Worm (Caenorhabditis elegans) whole organism, early embryonic: Measurements from ENCODE around the gene T11F9.14.

Source experiments
- B0310.2 ChIP-seq: sonication (generic microtip); optimal IDR thresholded peaks from 2 replicates; lab custom pipeline; 2016; ENCODE audit warnings: mild to moderate bottlenecking, missing genetic modification characterization, missing compliant biosample characterization
- F13C5.2 ChIP-seq: sonication (generic microtip); optimal IDR thresholded peaks from 2 replicates; lab custom pipeline; 2017; ENCODE audit warnings: mild to moderate bottlenecking, missing genetic modification characterization, inconsistent platforms, missing compliant biosample characterization
- aly-1 ChIP-seq: sonication (generic microtip); optimal IDR thresholded peaks from 2 replicates; lab custom pipeline; 2016; ENCODE audit warnings: missing genetic modification characterization, missing compliant biosample characterization
- ama-1 ChIP-seq: fragments of 150-350 bp; optimal IDR thresholded peaks from 2 replicates; lab custom pipeline; 2014
- ceh-13 ChIP-seq: fragments of 200-800 bp; sonication (Bioruptor generic); optimal IDR thresholded peaks from 2 replicates; lab custom pipeline; 2018; ENCODE audit warnings: mild to moderate bottlenecking, missing genetic modification characterization, missing compliant biosample characterization
- ceh-36 ChIP-seq: sonication (generic microtip); optimal IDR thresholded peaks from 2 replicates; lab custom pipeline; 2016; ENCODE audit warnings: missing genetic modification characterization, inconsistent platforms, missing compliant biosample characterization
- ets-7 ChIP-seq: sonication (generic microtip); optimal IDR thresholded peaks from 2 replicates; lab custom pipeline; 2016; ENCODE audit warnings: missing genotype, missing genetic modification characterization, missing compliant biosample characterization
- flt-1 ChIP-seq: fragments of 200-800 bp; sonication (Bioruptor generic); IDR thresholded peaks from 2 replicates; pipeline ENCODE4 v1.3.6; 2022; ENCODE audit warnings: missing genetic modification characterization, missing compliant biosample characterization
- hmbx-1 ChIP-seq: sonication (generic microtip); optimal IDR thresholded peaks from 2 replicates; lab custom pipeline; 2016; ENCODE audit warnings: mild to moderate bottlenecking, missing genetic modification characterization, missing compliant biosample characterization
- hmg-4 ChIP-seq: fragments of 200-800 bp; sonication (Bioruptor generic); optimal IDR thresholded peaks from 2 replicates; lab custom pipeline; 2018; ENCODE audit warnings: mild to moderate bottlenecking, missing genetic modification characterization, missing compliant biosample characterization
- hnd-1 ChIP-seq: sonication (generic microtip); optimal IDR thresholded peaks from 2 replicates; lab custom pipeline; 2016; ENCODE audit warnings: missing genetic modification characterization, missing compliant biosample characterization
- pes-1 ChIP-seq: fragments of 200-800 bp; sonication (Bioruptor generic); IDR thresholded peaks from 2 replicates; pipeline ENCODE4 v1.3.6; 2022; ENCODE audit warnings: missing genetic modification reagents, missing genetic modification characterization, missing compliant biosample characterization
- scrt-1 ChIP-seq: fragments of 200-800 bp; sonication (Bioruptor generic); IDR thresholded peaks from 2 replicates; pipeline ENCODE4 v1.3.6; 2022; ENCODE audit warnings: missing genetic modification characterization, missing compliant biosample characterization
- sea-1 ChIP-seq: fragments of 200-800 bp; sonication (Bioruptor generic); conservative IDR thresholded peaks from 2 replicates; pipeline ENCODE4 v1.3.6; 2022; ENCODE audit warnings: missing genetic modification characterization, missing compliant biosample characterization
- tbx-11 ChIP-seq: fragments of 200-800 bp; sonication (Bioruptor generic); IDR thresholded peaks from 2 replicates; pipeline ENCODE4 v1.3.6; 2022; ENCODE audit warnings: missing genetic modification characterization, missing compliant biosample characterization
- tbx-37 ChIP-seq: fragments of 200-800 bp; sonication (Bioruptor generic); conservative IDR thresholded peaks from 2 replicates; pipeline ENCODE4 v1.3.6; 2022; ENCODE audit warnings: missing genetic modification reagents, missing genetic modification characterization, missing compliant biosample characterization
- tra-4 ChIP-seq: sonication (generic microtip); optimal IDR thresholded peaks from 2 replicates; lab custom pipeline; 2017; ENCODE audit warnings: missing genetic modification characterization, missing compliant biosample characterization

Gene T11F9.14

DNA sequence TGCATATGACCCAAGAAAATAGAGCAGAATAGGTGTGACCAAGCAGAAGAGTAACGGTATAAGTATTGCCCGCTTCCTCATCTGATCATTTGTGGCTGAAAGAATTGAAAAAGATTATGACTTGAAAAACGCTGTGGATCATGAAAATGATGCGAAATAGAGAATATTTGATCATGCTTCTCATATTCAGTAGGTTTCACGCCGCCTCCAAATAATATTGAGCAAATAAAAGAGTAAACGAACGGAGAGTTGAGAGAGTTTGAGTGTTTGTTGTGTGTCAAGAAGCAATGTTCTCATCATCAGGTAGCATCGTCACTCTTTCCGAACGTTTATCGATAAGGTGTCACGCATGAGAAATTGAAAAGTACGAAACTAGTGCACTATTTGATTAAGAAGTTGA lies 15.6 kb upstream of the T11F9.14 start, which contains the start of gene htrl-1:
TSS of gene htrl-1 (minus strand) at position 101 of the 400 bp plus-strand sequence.
- TF ChIP-seq scrt-1 (GFP tag; lab: Robert Waterston, UW) (no peak), B0310.2 (tag; lab: Kevin White, UChicago) (no peak), aly-1 (tag; lab: Kevin White, UChicago) (no peak), pes-1 (GFP tag; lab: Robert Waterston, UW) (no peak), tbx-37 (GFP tag; lab: Robert Waterston, UW) (no peak), tra-4 (tag; lab: Kevin White, UChicago) (no peak), flt-1 (GFP tag; lab: Robert Waterston, UW) (no peak), ama-1 (no peak), ets-7 (tag; lab: Kevin White, UChicago) (no peak), tbx-11 (GFP tag; lab: Robert Waterston, UW) (no peak)

DNA sequence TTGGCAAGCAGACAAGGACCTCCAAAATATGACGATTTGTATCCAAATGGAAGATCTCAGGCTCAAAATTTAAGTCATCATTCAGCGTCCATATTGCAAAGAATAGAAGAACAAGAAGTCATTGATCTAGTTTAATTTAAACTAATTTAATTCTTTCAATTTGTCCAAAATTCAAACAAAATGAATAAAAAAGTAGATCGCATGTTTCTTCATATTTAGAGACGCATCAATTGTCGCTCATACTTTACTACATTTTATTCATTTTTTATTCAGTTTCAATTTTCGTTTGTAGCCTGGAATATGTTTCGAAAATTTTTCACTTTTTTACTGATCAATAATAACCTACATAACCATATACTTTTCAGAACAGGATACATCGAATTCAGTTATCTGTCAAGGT lies 11.8 kb upstream of the T11F9.14 start, which contains the start of gene T11F9.21:
TSS of gene T11F9.21 (plus strand) at position 301 of the 400 bp plus-strand sequence.
- TF ChIP-seq hmg-4 (GFP tag; lab: Kevin White, UChicago) (no peak), aly-1 (tag; lab: Kevin White, UChicago) (no peak), tbx-37 (GFP tag; lab: Robert Waterston, UW) (no peak), flt-1 (GFP tag; lab: Robert Waterston, UW) (no peak), tra-4 (tag; lab: Kevin White, UChicago) (no peak), B0310.2 (tag; lab: Kevin White, UChicago) (no peak), hmbx-1 (no peak), F13C5.2 (tag; lab: Kevin White, UChicago) (no peak), tbx-11 (GFP tag; lab: Robert Waterston, UW) (no peak)

DNA sequence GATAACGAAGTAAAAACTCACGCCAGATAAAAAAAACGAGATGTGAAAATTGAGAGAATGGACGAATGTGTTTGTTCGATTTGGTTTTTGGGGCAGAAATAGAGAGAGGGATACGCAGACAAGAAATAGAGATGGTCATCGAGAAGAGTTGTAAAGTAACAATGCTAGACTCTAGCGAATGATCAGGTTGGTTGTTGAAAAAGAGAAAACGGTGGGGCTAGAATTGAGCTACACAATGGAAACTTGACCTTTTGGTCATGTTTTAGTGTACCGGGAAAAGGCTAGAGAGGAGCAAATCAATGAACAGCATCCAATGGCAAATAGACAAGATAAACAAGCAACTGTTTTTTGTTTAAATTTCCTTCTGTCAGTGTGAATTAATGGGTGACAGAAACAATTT lies 9.7 kb upstream of the T11F9.14 start, which contains the start of gene dhs-19:
TSS of gene dhs-19 (minus strand) at position 101 of the 400 bp plus-strand sequence.
- no peak for TF ChIP-seq ceh-36
- no peak for TF ChIP-seq hnd-1 (tag; lab: Kevin White, UChicago)
- TF ChIP-seq ets-7 (tag; lab: Kevin White, UChicago): no peak
- TF ChIP-seq ama-1: no peak
- no peak for TF ChIP-seq pes-1 (GFP tag; lab: Robert Waterston, UW)
- TF ChIP-seq hmg-4 (GFP tag; lab: Kevin White, UChicago): no peak
- TF ChIP-seq F13C5.2 (tag; lab: Kevin White, UChicago): no peak

DNA sequence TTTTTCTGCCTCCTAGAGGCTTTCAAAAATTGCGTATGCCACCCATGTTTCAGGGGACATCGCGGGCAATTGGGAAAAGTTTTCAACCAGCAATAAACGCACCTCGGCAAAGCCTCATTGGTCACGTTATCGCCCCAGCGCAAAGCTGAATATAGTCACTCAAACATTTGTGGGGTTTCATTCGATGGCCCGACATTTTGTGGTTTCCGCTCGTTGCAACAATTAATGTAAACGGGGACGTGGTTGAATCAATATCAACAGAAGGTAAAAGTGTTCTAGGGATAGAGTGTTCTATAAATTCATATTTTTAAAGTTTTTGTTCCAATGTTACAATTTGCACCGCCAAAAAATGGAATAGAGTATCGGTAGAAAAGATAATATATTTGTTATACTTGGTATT lies 7.7 kb upstream of the T11F9.14 start:
- TF ChIP-seq tbx-11 (GFP tag; lab: Robert Waterston, UW) (no peak), B0310.2 (tag; lab: Kevin White, UChicago) (no peak), hmg-4 (GFP tag; lab: Kevin White, UChicago) (no peak), ceh-36 (no peak), hmbx-1 (no peak), F13C5.2 (tag; lab: Kevin White, UChicago) (no peak), ama-1 (no peak), hnd-1 (tag; lab: Kevin White, UChicago) (no peak), tbx-37 (GFP tag; lab: Robert Waterston, UW) (no peak), tra-4 (tag; lab: Kevin White, UChicago) (no peak), aly-1 (tag; lab: Kevin White, UChicago) (no peak), flt-1 (GFP tag; lab: Robert Waterston, UW) (no peak), pes-1 (GFP tag; lab: Robert Waterston, UW) (no peak), sea-1 (GFP tag; lab: Robert Waterston, UW) (no peak), scrt-1 (GFP tag; lab: Robert Waterston, UW) (no peak), ets-7 (tag; lab: Kevin White, UChicago) (no peak), ceh-13 (GFP tag; lab: Kevin White, UChicago) (no peak)

DNA sequence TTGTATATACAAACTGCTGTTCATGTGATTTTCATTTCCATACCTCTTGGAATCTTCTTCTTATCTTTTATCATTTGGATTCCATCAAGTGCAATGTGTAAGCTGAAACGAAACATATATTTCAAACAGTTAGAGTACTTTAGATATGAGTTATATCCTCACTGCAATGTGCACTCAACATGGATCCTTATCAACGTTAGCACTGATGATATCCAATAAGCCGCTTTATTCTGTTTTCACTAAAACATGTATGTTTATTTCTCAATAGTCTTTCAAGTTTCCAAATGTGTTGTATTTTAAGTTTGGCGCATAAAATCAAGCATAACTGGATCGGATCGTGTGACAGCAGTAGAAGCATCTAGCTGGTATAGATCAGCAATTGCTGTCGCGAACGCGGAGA lies 6.0 kb upstream of the T11F9.14 start, which contains the start of gene T11F9.10:
TSS of gene T11F9.10 (plus strand) at position 301 of the 400 bp plus-strand sequence.
- TF ChIP-seq B0310.2 (tag; lab: Kevin White, UChicago) (no peak), pes-1 (GFP tag; lab: Robert Waterston, UW) (no peak), tbx-11 (GFP tag; lab: Robert Waterston, UW) (no peak), scrt-1 (GFP tag; lab: Robert Waterston, UW) (no peak), hnd-1 (tag; lab: Kevin White, UChicago) (no peak), tra-4 (tag; lab: Kevin White, UChicago) (no peak), ets-7 (tag; lab: Kevin White, UChicago) (no peak), tbx-37 (GFP tag; lab: Robert Waterston, UW) (no peak), sea-1 (GFP tag; lab: Robert Waterston, UW) (no peak), hmbx-1 (no peak), flt-1 (GFP tag; lab: Robert Waterston, UW) (no peak), ama-1 (no peak), ceh-36 (no peak), ceh-13 (GFP tag; lab: Kevin White, UChicago) (no peak), hmg-4 (GFP tag; lab: Kevin White, UChicago) (no peak), aly-1 (tag; lab: Kevin White, UChicago) (no peak), F13C5.2 (tag; lab: Kevin White, UChicago) (no peak)

DNA sequence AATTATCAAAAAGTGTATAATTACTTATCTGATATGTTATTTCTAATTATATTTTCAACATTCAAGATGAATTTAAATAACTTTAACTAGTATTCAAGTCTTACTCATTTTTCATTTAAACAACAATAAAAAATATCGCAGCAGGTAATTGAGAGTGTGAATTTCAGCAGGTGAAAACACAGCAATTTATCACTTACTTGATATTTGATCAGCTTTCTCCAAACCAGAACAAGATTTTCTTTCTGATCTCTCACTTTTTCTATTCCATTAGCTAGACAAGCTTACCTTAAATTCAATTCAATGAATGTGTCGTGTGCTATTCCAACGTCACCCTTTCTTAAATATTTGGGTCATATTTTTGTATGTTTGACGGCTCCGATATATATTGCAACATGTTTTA lies 4.9 kb upstream of the T11F9.14 start, which contains the start of gene srh-1:
TSS of gene srh-1 (plus strand) at position 301 of the 400 bp plus-strand sequence.
- TF ChIP-seq sea-1 (GFP tag; lab: Robert Waterston, UW) (no peak), ceh-13 (GFP tag; lab: Kevin White, UChicago) (no peak), hnd-1 (tag; lab: Kevin White, UChicago) (no peak), B0310.2 (tag; lab: Kevin White, UChicago) (no peak), pes-1 (GFP tag; lab: Robert Waterston, UW) (no peak), tbx-11 (GFP tag; lab: Robert Waterston, UW) (no peak), scrt-1 (GFP tag; lab: Robert Waterston, UW) (no peak), hmbx-1 (no peak), ets-7 (tag; lab: Kevin White, UChicago) (no peak)

DNA sequence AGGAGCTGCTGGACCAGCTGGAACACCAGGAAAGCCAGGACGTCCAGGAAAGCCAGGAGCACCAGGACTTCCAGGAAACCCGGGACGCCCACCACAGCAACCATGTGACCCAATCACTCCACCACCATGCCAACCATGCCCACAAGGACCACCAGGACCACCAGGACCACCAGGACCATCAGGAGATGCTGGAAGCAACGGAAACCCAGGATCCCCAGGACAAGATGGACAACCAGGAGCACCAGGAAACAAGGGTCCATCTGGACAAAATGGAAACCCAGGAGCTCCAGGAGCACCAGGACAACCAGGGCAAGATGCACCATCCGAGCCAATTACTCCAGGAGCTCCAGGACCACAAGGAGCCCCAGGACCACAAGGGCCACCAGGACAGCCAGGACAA lies 3.8 kb upstream of the T11F9.14 start:
- no peak for TF ChIP-seq hnd-1 (tag; lab: Kevin White, UChicago)
- 0 out of 2 replicates have a peak, but pooled peaks have one; percentile 9 for TF ChIP-seq tbx-11 (GFP tag; lab: Robert Waterston, UW)
